Worm (Caenorhabditis elegans) whole organism, late embryonic: ENCODE data around the gene fbxa-208.

ENCODE experiments used
- C38D4.7 ChIP-seq: fragments of 200-800 bp; sonication (Bioruptor generic); optimal IDR thresholded peaks from 2 replicates; lab custom pipeline; 2018; ENCODE audit warnings: mild to moderate bottlenecking, missing genetic modification characterization, moderate library complexity, missing compliant biosample characterization
- K09A11.1 ChIP-seq: sonication (generic microtip); optimal IDR thresholded peaks from 2 replicates; lab custom pipeline; 2017; ENCODE audit warnings: antibody characterized with exemption, mild to moderate bottlenecking, missing genetic modification characterization, missing compliant biosample characterization; ENCODE audit not compliant: insufficient read depth
- T23F11.4 ChIP-seq: fragments of 200-800 bp; sonication (Bioruptor generic); optimal IDR thresholded peaks from 2 replicates; lab custom pipeline; 2018; ENCODE audit warnings: mild to moderate bottlenecking, missing genetic modification characterization, missing compliant biosample characterization
- ceh-18 ChIP-seq: sonication (generic microtip); optimal IDR thresholded peaks from 2 replicates; lab custom pipeline; 2016; ENCODE audit warnings: missing genetic modification characterization, missing compliant biosample characterization
- ceh-45 ChIP-seq: fragments of 200-800 bp; sonication (Bioruptor generic); IDR thresholded peaks from 2 replicates; pipeline ENCODE4 v1.3.6; 2022; ENCODE audit warnings: missing genetic modification reagents, missing genetic modification characterization, missing compliant biosample characterization
- che-1 ChIP-seq: sonication (generic microtip); optimal IDR thresholded peaks from 2 replicates; lab custom pipeline; 2016; ENCODE audit warnings: mild to moderate bottlenecking, missing genetic modification characterization, missing compliant biosample characterization
- hlh-30 ChIP-seq: sonication (generic microtip); optimal IDR thresholded peaks from 2 replicates; lab custom pipeline; 2017; ENCODE audit warnings: antibody characterized with exemption, missing genetic modification characterization, missing compliant biosample characterization; ENCODE audit not compliant: insufficient read depth
- hlh-8 ChIP-seq: sonication (generic microtip); optimal IDR thresholded peaks from 2 replicates; lab custom pipeline; 2016; ENCODE audit warnings: missing genotype, missing genetic modification characterization, missing compliant biosample characterization
- nhr-11 ChIP-seq: fragments of 150-350 bp; optimal IDR thresholded peaks from 2 replicates; lab custom pipeline; 2014; ENCODE audit warnings: missing biosample characterization, missing genetic modification characterization
- pat-9 ChIP-seq: fragments of 200-800 bp; sonication (Bioruptor generic); optimal IDR thresholded peaks from 2 replicates; lab custom pipeline; 2018; ENCODE audit warnings: mild to moderate bottlenecking, missing genetic modification characterization, moderate library complexity, missing compliant biosample characterization
- pax-1 ChIP-seq: fragments of 150-350 bp; optimal IDR thresholded peaks from 2 replicates; lab custom pipeline; 2014; ENCODE audit warnings: missing biosample characterization, missing genetic modification characterization
- pqm-1 ChIP-seq: sonication (generic microtip); optimal IDR thresholded peaks from 2 replicates; lab custom pipeline; 2016; ENCODE audit warnings: missing genetic modification characterization, missing compliant biosample characterization
- sox-4 ChIP-seq: sonication (generic microtip); optimal IDR thresholded peaks from 2 replicates; lab custom pipeline; 2017; ENCODE audit warnings: mild to moderate bottlenecking, missing genetic modification characterization, inconsistent platforms, missing compliant biosample characterization
- tbx-2 ChIP-seq: sonication (generic microtip); optimal IDR thresholded peaks from 2 replicates; lab custom pipeline; 2016; ENCODE audit warnings: missing genetic modification characterization, missing compliant biosample characterization

ce11 chrIII:1249111-1249583 lies 7.5 kb upstream of the fbxa-208 start, which contains the start of the genes fbxa-76 and fbxa-77:
- no peak for TF ChIP-seq che-1 (tag; lab: Kevin White, UChicago)
- no peak for TF ChIP-seq pat-9 (tag; lab: Kevin White, UChicago)
- TF ChIP-seq C38D4.7 (GFP tag; lab: Kevin White, UChicago), result no peak
- no peak for TF ChIP-seq pax-1 (tag; lab: Kevin White, UChicago)
- no peak for TF ChIP-seq hlh-30 (tag; lab: Kevin White, UChicago)
- no peak for TF ChIP-seq T23F11.4 (GFP tag; lab: Kevin White, UChicago)
- TF ChIP-seq ceh-18 (tag; lab: Kevin White, UChicago), result no peak
- TF ChIP-seq nhr-11 (tag; lab: Kevin White, UChicago), result no peak
- TF ChIP-seq hlh-8 (tag; lab: Kevin White, UChicago), result no peak
- TF ChIP-seq pqm-1, result no peak
- no peak for TF ChIP-seq sox-4
- TF ChIP-seq K09A11.1 (tag; lab: Kevin White, UChicago), result no peak
- TF ChIP-seq tbx-2, result no peak
- TF ChIP-seq ceh-45 (GFP tag; lab: Robert Waterston, UW), result no peak
